Fruit fly (Drosophila melanogaster) whole organism, prepupa: Measurements from ENCODE around the gene repo.
A peak's percentile ranks its signal among the peaks of the same experiment; 100 is the strongest.

ENCODE experiments used
- Blimp-1 ChIP-seq: fragments of 200-800 bp; sonication (Bioruptor generic); optimal IDR thresholded peaks from 3 replicates; lab custom pipeline; 2017; ENCODE audit warnings: missing biosample characterization, missing genetic modification characterization, mild to moderate bottlenecking, moderate library complexity, missing genetic modification reagents
- CG10631 ChIP-seq: fragments of 200-800 bp; sonication (Bioruptor generic); optimal IDR thresholded peaks from 2 replicates; lab custom pipeline; 2016; ENCODE audit warnings: missing biosample characterization, missing genetic modification characterization
- CG10669 ChIP-seq: fragments of 200-800 bp; sonication (Bioruptor generic); optimal IDR thresholded peaks from 3 replicates; lab custom pipeline; 2018; ENCODE audit warnings: missing biosample characterization, mild to moderate bottlenecking, missing genetic modification characterization, moderate library complexity
- CG11762 ChIP-seq: fragments of 200-800 bp; sonication (Bioruptor generic); optimal IDR thresholded peaks from 3 replicates; lab custom pipeline; 2016; ENCODE audit warnings: missing biosample characterization, missing genetic modification characterization; ENCODE audit not compliant: insufficient read depth
- CG11902 ChIP-seq: fragments of 200-800 bp; sonication (Bioruptor generic); optimal IDR thresholded peaks from 3 replicates; lab custom pipeline; 2016; ENCODE audit warnings: missing biosample characterization, missing genetic modification characterization
- CG15336 ChIP-seq: fragments of 200-800 bp; sonication (Bioruptor generic); IDR thresholded peaks from 2 replicates; pipeline ENCODE4 v1.3.6; 2022; ENCODE audit warnings: missing biosample characterization, missing genetic modification characterization
- CG1621 ChIP-seq: fragments of 200-800 bp; sonication (Bioruptor generic); optimal IDR thresholded peaks from 3 replicates; lab custom pipeline; 2018; ENCODE audit warnings: missing biosample characterization, mild to moderate bottlenecking, missing genetic modification characterization
- CG16779 ChIP-seq: fragments of 200-800 bp; sonication (Bioruptor generic); optimal IDR thresholded peaks from 3 replicates; lab custom pipeline; 2017; ENCODE audit warnings: missing biosample characterization, mild to moderate bottlenecking, missing genetic modification characterization
- CG3032 ChIP-seq: fragments of 200-800 bp; optimal IDR thresholded peaks from 2 replicates; lab custom pipeline; 2019; ENCODE audit warnings: missing biosample characterization, mild to moderate bottlenecking, missing genetic modification characterization, moderate library complexity
- CG31627 ChIP-seq: fragments of 200-800 bp; sonication (Bioruptor generic); optimal IDR thresholded peaks from 3 replicates; lab custom pipeline; 2016; ENCODE audit warnings: missing biosample characterization, missing genetic modification characterization
- CG32006 ChIP-seq: fragments of 200-800 bp; sonication (Bioruptor generic); optimal IDR thresholded peaks from 3 replicates; lab custom pipeline; 2017; ENCODE audit warnings: missing biosample characterization, mild to moderate bottlenecking, missing genetic modification characterization
- CG34406 ChIP-seq: fragments of 200-800 bp; sonication (Bioruptor generic); optimal IDR thresholded peaks from 3 replicates; lab custom pipeline; 2016; ENCODE audit warnings: missing biosample characterization, missing genetic modification characterization
- CG3919 ChIP-seq: fragments of 200-800 bp; sonication (Bioruptor generic); optimal IDR thresholded peaks from 3 replicates; lab custom pipeline; 2016; ENCODE audit warnings: missing biosample characterization, missing genetic modification characterization
- CG4318 ChIP-seq: fragments of 200-800 bp; sonication (Bioruptor generic); optimal IDR thresholded peaks from 3 replicates; lab custom pipeline; 2017; ENCODE audit warnings: missing biosample characterization, mild to moderate bottlenecking, missing genetic modification characterization
- CG6163 ChIP-seq: fragments of 200-800 bp; sonication (Bioruptor generic); IDR thresholded peaks from 3 replicates; pipeline ENCODE4 v1.3.6; 2022; ENCODE audit warnings: missing biosample characterization, missing genetic modification characterization
- CG6276 ChIP-seq: fragments of 200-800 bp; sonication (Bioruptor generic); optimal IDR thresholded peaks from 2 replicates; lab custom pipeline; 2017; ENCODE audit warnings: missing biosample characterization, mild to moderate bottlenecking, missing genetic modification characterization
- CG6792 ChIP-seq: fragments of 200-800 bp; sonication (Bioruptor generic); optimal IDR thresholded peaks from 3 replicates; lab custom pipeline; 2016; ENCODE audit warnings: missing biosample characterization, missing genetic modification characterization
- CG6854 ChIP-seq: fragments of 200-800 bp; sonication (Bioruptor generic); optimal IDR thresholded peaks from 2 replicates; lab custom pipeline; 2017; ENCODE audit warnings: missing biosample characterization, mild to moderate bottlenecking, missing genetic modification characterization
- CG7368 ChIP-seq: fragments of 200-800 bp; sonication (Bioruptor generic); optimal IDR thresholded peaks from 3 replicates; lab custom pipeline; 2016; ENCODE audit warnings: missing biosample characterization, missing genetic modification characterization
- CG8119 ChIP-seq: fragments of 200-800 bp; sonication (Bioruptor generic); IDR thresholded peaks from 3 replicates; pipeline ENCODE4 v1.3.6; 2022; ENCODE audit warnings: missing biosample characterization, missing genetic modification characterization
- CG8319 ChIP-seq: fragments of 200-800 bp; sonication (Bioruptor generic); optimal IDR thresholded peaks from 3 replicates; lab custom pipeline; 2016; ENCODE audit warnings: missing biosample characterization, missing genetic modification characterization
- CG8632 ChIP-seq: fragments of 200-800 bp; sonication (Bioruptor generic); optimal IDR thresholded peaks from 3 replicates; lab custom pipeline; 2016; ENCODE audit warnings: missing biosample characterization, missing genetic modification characterization
- CG9139 ChIP-seq: fragments of 200-800 bp; sonication (Bioruptor generic); optimal IDR thresholded peaks from 3 replicates; lab custom pipeline; 2017; ENCODE audit warnings: missing biosample characterization, mild to moderate bottlenecking, missing genetic modification characterization
- Eip75B ChIP-seq: fragments of 200-800 bp; sonication (Bioruptor generic); optimal IDR thresholded peaks from 3 replicates; lab custom pipeline; 2016; ENCODE audit warnings: missing biosample characterization, missing genetic modification characterization
- Eip78C ChIP-seq: fragments of 200-800 bp; sonication (Bioruptor generic); peaks from one replicate; lab custom pipeline; 2016; ENCODE audit warnings: missing biosample characterization, missing genetic modification characterization
- Eip93F ChIP-seq: fragments of 200-800 bp; sonication (Bioruptor generic); optimal IDR thresholded peaks from 2 replicates; lab custom pipeline; 2016; ENCODE audit warnings: missing biosample characterization, mild to moderate bottlenecking, missing genetic modification characterization
- Ets21C ChIP-seq: fragments of 200-800 bp; sonication (Bioruptor generic); optimal IDR thresholded peaks from 3 replicates; lab custom pipeline; 2016; ENCODE audit warnings: missing biosample characterization, missing genetic modification characterization
- Ets96B ChIP-seq: fragments of 200-800 bp; optimal IDR thresholded peaks from 2 replicates; lab custom pipeline; 2019; ENCODE audit warnings: missing biosample characterization, mild to moderate bottlenecking, missing genetic modification characterization, moderate library complexity
- Gug ChIP-seq: fragments of 200-800 bp; sonication (Bioruptor generic); IDR thresholded peaks from 2 replicates; pipeline ENCODE4 v1.3.6; 2022; ENCODE audit warnings: missing biosample characterization, missing genetic modification characterization
- Hr39 ChIP-seq: fragments of 200-800 bp; sonication (Bioruptor generic); optimal IDR thresholded peaks from 2 replicates; lab custom pipeline; 2016; ENCODE audit warnings: missing biosample characterization, missing genetic modification characterization
- Hr4 ChIP-seq: fragments of 200-800 bp; sonication (Bioruptor generic); optimal IDR thresholded peaks from 3 replicates; lab custom pipeline; 2016; ENCODE audit warnings: missing biosample characterization, missing genetic modification characterization
- Lpt ChIP-seq: fragments of 200-800 bp; sonication (Bioruptor generic); optimal IDR thresholded peaks from 3 replicates; lab custom pipeline; 2016; ENCODE audit warnings: missing biosample characterization, missing genetic modification characterization
- Met ChIP-seq: fragments of 200-800 bp; sonication (Bioruptor generic); optimal IDR thresholded peaks from 3 replicates; lab custom pipeline; 2016; ENCODE audit warnings: missing biosample characterization, missing genetic modification characterization
- OdsH ChIP-seq: fragments of 200-800 bp; sonication (Bioruptor generic); optimal IDR thresholded peaks from 3 replicates; lab custom pipeline; 2016; ENCODE audit warnings: missing biosample characterization, missing genetic modification characterization
- Smox ChIP-seq: fragments of 200-800 bp; sonication (Bioruptor generic); optimal IDR thresholded peaks from 3 replicates; lab custom pipeline; 2016; ENCODE audit warnings: missing biosample characterization, missing genetic modification characterization
- Sox102F ChIP-seq: fragments of 200-800 bp; sonication (Bioruptor generic); optimal IDR thresholded peaks from 2 replicates; lab custom pipeline; 2016; ENCODE audit warnings: missing biosample characterization, mild to moderate bottlenecking, missing genetic modification characterization
- Sox14 ChIP-seq: fragments of 200-800 bp; sonication (Bioruptor generic); optimal IDR thresholded peaks from 3 replicates; lab custom pipeline; 2016; ENCODE audit warnings: missing biosample characterization, missing genetic modification characterization
- Sox15 ChIP-seq: fragments of 200-800 bp; sonication (Bioruptor generic); optimal IDR thresholded peaks from 3 replicates; lab custom pipeline; 2016; ENCODE audit warnings: missing biosample characterization, missing genetic modification characterization
- achi ChIP-seq: fragments of 200-800 bp; sonication (Bioruptor generic); optimal IDR thresholded peaks from 3 replicates; lab custom pipeline; 2016; ENCODE audit warnings: missing biosample characterization, missing genetic modification characterization
- cyc ChIP-seq: fragments of 200-800 bp; sonication (Bioruptor generic); optimal IDR thresholded peaks from 3 replicates; lab custom pipeline; 2016; ENCODE audit warnings: missing biosample characterization, missing genetic modification characterization
- dac ChIP-seq: fragments of 200-800 bp; sonication (Bioruptor generic); optimal IDR thresholded peaks from 2 replicates; lab custom pipeline; 2017; ENCODE audit warnings: missing biosample characterization, mild to moderate bottlenecking, missing genetic modification characterization
- dsx ChIP-seq: fragments of 200-800 bp; optimal IDR thresholded peaks from 3 replicates; lab custom pipeline; 2019; ENCODE audit warnings: missing biosample characterization, mild to moderate bottlenecking, missing genetic modification characterization, moderate library complexity; ENCODE audit not compliant: poor library complexity, severe bottlenecking
- eg ChIP-seq: fragments of 200-800 bp; sonication (Bioruptor generic); IDR thresholded peaks from 3 replicates; pipeline ENCODE4 v1.3.6; 2022; ENCODE audit warnings: missing biosample characterization, missing genetic modification characterization
- fd85E ChIP-seq: fragments of 200-800 bp; sonication (Bioruptor generic); optimal IDR thresholded peaks from 3 replicates; lab custom pipeline; 2016; ENCODE audit warnings: missing biosample characterization, missing genetic modification characterization
- lz ChIP-seq: fragments of 200-800 bp; sonication (Bioruptor generic); optimal IDR thresholded peaks from 3 replicates; lab custom pipeline; 2016; ENCODE audit warnings: missing biosample characterization, missing genetic modification characterization
- pdm3 ChIP-seq: fragments of 200-800 bp; sonication (Bioruptor generic); optimal IDR thresholded peaks from 3 replicates; lab custom pipeline; 2016; ENCODE audit warnings: missing biosample characterization, missing genetic modification characterization
- salr ChIP-seq, 2 experiments: fragments of 200-800 bp; sonication (Bioruptor generic); optimal IDR thresholded peaks; 3 replicates each; lab custom pipeline; 2016 to 2018; ENCODE audit warnings: missing biosample characterization in 2 of 2, missing genetic modification characterization in 2 of 2, mild to moderate bottlenecking in 1 of 2
- spab ChIP-seq: fragments of 200-800 bp; sonication (Bioruptor generic); optimal IDR thresholded peaks from 2 replicates; lab custom pipeline; 2017; ENCODE audit warnings: missing biosample characterization, mild to moderate bottlenecking, missing genetic modification characterization, missing genetic modification reagents
- ss ChIP-seq, 2 experiments: fragments of 200-800 bp; sonication (Bioruptor generic); optimal IDR thresholded peaks; 2 replicates in 1 of 2; 3 replicates in 1 of 2; lab custom pipeline; 2017 to 2018; ENCODE audit warnings: mild to moderate bottlenecking in 2 of 2, missing biosample characterization in 2 of 2, missing genetic modification characterization in 2 of 2, moderate library complexity in 1 of 2
- svp ChIP-seq: fragments of 200-800 bp; sonication (Bioruptor generic); peaks from one replicate; lab custom pipeline; 2016; ENCODE audit warnings: missing biosample characterization, missing genetic modification characterization
- topi ChIP-seq: fragments of 200-800 bp; sonication (Bioruptor generic); optimal IDR thresholded peaks from 3 replicates; lab custom pipeline; 2016; ENCODE audit warnings: missing biosample characterization, missing genetic modification characterization
- vri ChIP-seq: fragments of 200-800 bp; sonication (Bioruptor generic); optimal IDR thresholded peaks from 3 replicates; lab custom pipeline; 2016; ENCODE audit warnings: missing biosample characterization, mild to moderate bottlenecking, missing genetic modification characterization

Gene repo

dm6 chr3R:18198518-18199118, 37.4 kb upstream of the repo start:
- TF ChIP-seq Eip93F (GFP tag; lab: Kevin White, UChicago) (no peak), CG8632 (peak; percentile 45), CG3032 (tag; lab: Kevin White, UChicago) (peak; percentile 12), Blimp-1 (GFP tag; lab: Kevin White, UChicago) (no peak), svp (GFP tag; lab: Kevin White, UChicago) (peak; percentile 55), pdm3 (GFP tag; lab: Kevin White, UChicago) (peak; percentile 5), CG3919 (GFP tag; lab: Kevin White, UChicago) (no peak), dac (no peak), salr (GFP tag; optimal IDR thresholded peaks at IDR 0.05; lab: Kevin White, UChicago) (no peak), CG16779 (peak; percentile 38), topi (GFP tag; lab: Kevin White, UChicago) (peak; percentile 17), Gug (GFP tag; lab: Robert Waterston, UW) (no peak), CG34406 (peak; percentile 41), CG6792 (GFP tag; lab: Kevin White, UChicago) (peak; percentile 39), CG1621 (tag; lab: Kevin White, UChicago) (peak; percentile 50), Smox (no peak), dsx (peak; percentile 57), CG11762 (GFP tag; lab: Kevin White, UChicago) (peak; percentile 27), cyc (GFP tag; lab: Kevin White, UChicago) (no peak), OdsH (GFP tag; lab: Kevin White, UChicago) (no peak), Sox15 (GFP tag; lab: Kevin White, UChicago) (no peak), Met (GFP tag; lab: Kevin White, UChicago) (peak; percentile 44), eg (GFP tag; lab: Robert Waterston, UW) (no peak), CG10631 (GFP tag; lab: Kevin White, UChicago) (no peak), CG10669 (GFP tag; lab: Kevin White, UChicago) (no peak), CG31627 (GFP tag; lab: Kevin White, UChicago) (no peak), Hr39 (GFP tag; lab: Kevin White, UChicago) (no peak), fd85E (GFP tag; lab: Kevin White, UChicago) (peak; percentile 53), Hr4 (GFP tag; lab: Kevin White, UChicago) (peak; percentile 23), CG6163 (GFP tag; lab: Robert Waterston, UW) (no peak), Ets96B (tag; lab: Kevin White, UChicago) (no peak), Eip75B (peak; percentile 40), CG8319 (GFP tag; lab: Kevin White, UChicago) (no peak), CG9139 (peak; percentile 37), Eip78C (GFP tag; lab: Kevin White, UChicago) (peak; percentile 72), CG15336 (GFP tag; lab: Robert Waterston, UW) (no peak), vri (GFP tag; lab: Kevin White, UChicago) (peak; percentile 80), lz (GFP tag; lab: Kevin White, UChicago) (no peak), CG6854 (GFP tag; lab: Kevin White, UChicago) (peak; percentile 42), Ets21C (no peak), CG7368 (GFP tag; lab: Kevin White, UChicago) (no peak), achi (no peak), CG32006 (peak; percentile 23), CG4318 (GFP tag; lab: Kevin White, UChicago) (no peak), Sox102F (GFP tag; lab: Kevin White, UChicago) (peak; percentile 56), ss (GFP tag; optimal IDR thresholded peaks at IDR 0.05; lab: Kevin White, UChicago) (peak; percentile 24 to 43), spab (peak; percentile 41), CG11902 (no peak), CG8119 (no peak), Sox14 (GFP tag; lab: Kevin White, UChicago) (peak; percentile 6), Lpt (GFP tag; lab: Kevin White, UChicago) (no peak), CG6276 (GFP tag; lab: Kevin White, UChicago) (peak; percentile 96)
